Worm (Caenorhabditis elegans) whole organism, early embryonic: ENCODE results near the gene fntb-1.

Experiments used
- ama-1 ChIP-seq: fragments of 150-350 bp; optimal IDR thresholded peaks from 2 replicates; lab custom pipeline; 2014
- flt-1 ChIP-seq: fragments of 200-800 bp; sonication (Bioruptor generic); IDR thresholded peaks from 2 replicates; pipeline ENCODE4 v1.3.6; 2022; ENCODE audit warnings: missing genetic modification characterization, missing compliant biosample characterization
- hmg-4 ChIP-seq: fragments of 200-800 bp; sonication (Bioruptor generic); optimal IDR thresholded peaks from 2 replicates; lab custom pipeline; 2018; ENCODE audit warnings: mild to moderate bottlenecking, missing genetic modification characterization, missing compliant biosample characterization
- pes-1 ChIP-seq: fragments of 200-800 bp; sonication (Bioruptor generic); IDR thresholded peaks from 2 replicates; pipeline ENCODE4 v1.3.6; 2022; ENCODE audit warnings: missing genetic modification reagents, missing genetic modification characterization, missing compliant biosample characterization
- scrt-1 ChIP-seq: fragments of 200-800 bp; sonication (Bioruptor generic); IDR thresholded peaks from 2 replicates; pipeline ENCODE4 v1.3.6; 2022; ENCODE audit warnings: missing genetic modification characterization, missing compliant biosample characterization
- sea-1 ChIP-seq: fragments of 200-800 bp; sonication (Bioruptor generic); conservative IDR thresholded peaks from 2 replicates; pipeline ENCODE4 v1.3.6; 2022; ENCODE audit warnings: missing genetic modification characterization, missing compliant biosample characterization

ce11 chrV:14438099-14438739, 9.2 kb upstream of the fntb-1 start:
- TF ChIP-seq scrt-1 (GFP tag; lab: Robert Waterston, UW) (no peak), flt-1 (GFP tag; lab: Robert Waterston, UW) (no peak), sea-1 (GFP tag; lab: Robert Waterston, UW) (no peak), pes-1 (GFP tag; lab: Robert Waterston, UW) (no peak), ama-1 (lab: Kevin White, UChicago) (no peak), hmg-4 (no peak)
